Fruit fly (Drosophila melanogaster) whole organism, embryonic: Measurements from ENCODE around the gene Cpsf5.

Experiments used
- Abd-B ChIP-seq: fragments of 200-800 bp; sonication (Bioruptor generic); optimal IDR thresholded peaks from 2 replicates; lab custom pipeline; 2018; ENCODE audit warnings: missing biosample characterization, mild to moderate bottlenecking, missing genetic modification characterization, moderate library complexity
- Awh ChIP-seq: fragments of 200-800 bp; sonication (Bioruptor generic); IDR thresholded peaks from 2 replicates; pipeline ENCODE4, ENCODE4 v1.3.6; 2022; ENCODE audit warnings: missing biosample characterization, missing genetic modification characterization
- Bdp1 ChIP-seq: fragments of 200-800 bp; sonication (Bioruptor generic); optimal IDR thresholded peaks from 3 replicates; lab custom pipeline; 2016; ENCODE audit warnings: missing biosample characterization, missing genetic modification characterization
- CG10267 ChIP-seq: fragments of 200-800 bp; sonication (Bioruptor generic); optimal IDR thresholded peaks from 2 replicates; lab custom pipeline; 2018; ENCODE audit warnings: missing biosample characterization, mild to moderate bottlenecking, missing genetic modification characterization, moderate library complexity
- CG10959 ChIP-seq: fragments of 200-800 bp; sonication (Bioruptor generic); IDR thresholded peaks from 2 replicates; pipeline ENCODE4 v1.3.6; 2022; ENCODE audit warnings: missing biosample characterization, missing genetic modification characterization
- CG11456 ChIP-seq: fragments of 200-800 bp; sonication (Bioruptor generic); IDR thresholded peaks from 3 replicates; pipeline ENCODE4 v1.3.6; 2022; ENCODE audit warnings: missing biosample characterization, missing genetic modification characterization
- CG12155 ChIP-seq: fragments of 200-800 bp; sonication (Bioruptor generic); optimal IDR thresholded peaks from 3 replicates; lab custom pipeline; 2016; ENCODE audit warnings: missing biosample characterization, missing genetic modification characterization
- CG12219 ChIP-seq: fragments of 200-800 bp; sonication (Bioruptor generic); optimal IDR thresholded peaks from 3 replicates; lab custom pipeline; 2018; ENCODE audit warnings: missing biosample characterization, mild to moderate bottlenecking, missing genetic modification characterization
- CG12236 ChIP-seq: fragments of 200-800 bp; sonication (Bioruptor generic); optimal IDR thresholded peaks from 2 replicates; lab custom pipeline; 2016; ENCODE audit warnings: missing biosample characterization, missing genetic modification characterization
- CG12391 ChIP-seq: fragments of 200-800 bp; sonication (Bioruptor generic); optimal IDR thresholded peaks from 3 replicates; lab custom pipeline; 2018; ENCODE audit warnings: missing biosample characterization, mild to moderate bottlenecking, missing genetic modification characterization, moderate library complexity
- CG14667 ChIP-seq: fragments of 200-800 bp; sonication (Bioruptor generic); IDR thresholded peaks from 2 replicates; pipeline ENCODE4 v1.3.6; 2022; ENCODE audit warnings: missing biosample characterization, missing genetic modification characterization
- CG15011 ChIP-seq: fragments of 200-800 bp; sonication (Bioruptor generic); optimal IDR thresholded peaks from 3 replicates; lab custom pipeline; 2018; ENCODE audit warnings: missing biosample characterization, mild to moderate bottlenecking, missing genetic modification characterization
- CG16779 ChIP-seq: fragments of 200-800 bp; sonication (Bioruptor generic); IDR thresholded peaks from 2 replicates; pipeline ENCODE4 v1.3.6; 2022; ENCODE audit warnings: missing biosample characterization, missing genetic modification characterization
- CG17829 ChIP-seq: fragments of 200-800 bp; optimal IDR thresholded peaks from 2 replicates; lab custom pipeline; 2019; ENCODE audit warnings: missing biosample characterization, mild to moderate bottlenecking, missing genetic modification characterization, moderate library complexity
- CG18262 ChIP-seq: fragments of 200-800 bp; optimal IDR thresholded peaks from 3 replicates; lab custom pipeline; 2019; ENCODE audit warnings: missing biosample characterization, mild to moderate bottlenecking, missing genetic modification characterization, moderate library complexity
- CG18476 ChIP-seq: fragments of 200-800 bp; sonication (Bioruptor generic); optimal IDR thresholded peaks from 2 replicates; lab custom pipeline; 2016; ENCODE audit warnings: missing biosample characterization, mild to moderate bottlenecking, missing genetic modification characterization
- CG31388 ChIP-seq: fragments of 200-800 bp; sonication (Bioruptor generic); optimal IDR thresholded peaks from 2 replicates; lab custom pipeline; 2016; ENCODE audit warnings: missing biosample characterization, missing genetic modification characterization
- CG4282 ChIP-seq: fragments of 200-800 bp; sonication (Bioruptor generic); optimal IDR thresholded peaks from 2 replicates; lab custom pipeline; 2016; ENCODE audit warnings: missing biosample characterization, missing genetic modification characterization
- CG4328 ChIP-seq: fragments of 200-800 bp; sonication (Bioruptor generic); optimal IDR thresholded peaks from 3 replicates; lab custom pipeline; 2017; ENCODE audit warnings: missing biosample characterization, missing genetic modification reagents, missing genetic modification characterization
- CG6813 ChIP-seq: fragments of 200-800 bp; sonication (Bioruptor generic); optimal IDR thresholded peaks from 2 replicates; lab custom pipeline; 2017; ENCODE audit warnings: missing biosample characterization, missing genetic modification characterization, mild to moderate bottlenecking, moderate library complexity, missing genetic modification reagents
- CG7357 ChIP-seq: fragments of 200-800 bp; sonication (Bioruptor generic); IDR thresholded peaks from 3 replicates; pipeline ENCODE4 v1.3.6; 2022; ENCODE audit warnings: missing biosample characterization, missing genetic modification characterization
- CG8281 ChIP-seq: fragments of 200-800 bp; sonication (Bioruptor generic); optimal IDR thresholded peaks from 2 replicates; lab custom pipeline; 2018; ENCODE audit warnings: missing biosample characterization, mild to moderate bottlenecking, missing genetic modification characterization, moderate library complexity
- CG8290 ChIP-seq, 3 experiments: fragments of 200-800 bp; sonication (Bioruptor generic); optimal IDR thresholded peaks; 2 replicates each; lab custom pipeline; 2016 to 2019; ENCODE audit warnings: missing biosample characterization in 3 of 3, missing genetic modification characterization in 3 of 3, mild to moderate bottlenecking in 2 of 3, moderate library complexity in 1 of 3
- CG8944 ChIP-seq: fragments of 200-800 bp; sonication (Bioruptor generic); optimal IDR thresholded peaks from 3 replicates; lab custom pipeline; 2016; ENCODE audit warnings: missing biosample characterization, missing genetic modification characterization
- CG9797 ChIP-seq: fragments of 200-800 bp; sonication (Bioruptor generic); optimal IDR thresholded peaks from 3 replicates; lab custom pipeline; 2018; ENCODE audit warnings: missing biosample characterization, mild to moderate bottlenecking, missing genetic modification characterization
- Dbx ChIP-seq: fragments of 200-800 bp; sonication (Bioruptor generic); IDR thresholded peaks from 3 replicates; pipeline ENCODE4 v1.3.6; 2022; ENCODE audit warnings: missing biosample characterization, missing genetic modification characterization
- Eip74EF ChIP-seq, 2 experiments: fragments of 200-800 bp in 1 of 2; fragments of >200 bp in 1 of 2; sonication (Bioruptor generic) in 1 of 2; optimal IDR thresholded peaks; 2 replicates each; lab custom pipeline; 2017 to 2019; ENCODE audit warnings: missing biosample characterization in 2 of 2, missing genetic modification characterization in 2 of 2, mild to moderate bottlenecking in 1 of 2, moderate library complexity in 1 of 2
- Elba2 ChIP-seq: fragments of 200-800 bp; sonication (Bioruptor generic); optimal IDR thresholded peaks from 3 replicates; lab custom pipeline; 2016; ENCODE audit warnings: missing biosample characterization, missing genetic modification characterization
- Ets97D ChIP-seq: fragments of 200-800 bp; sonication (Bioruptor generic); optimal IDR thresholded peaks from 3 replicates; lab custom pipeline; 2016; ENCODE audit warnings: missing biosample characterization, missing genetic modification characterization
- Myb ChIP-seq: fragments of 200-800 bp; sonication (Bioruptor generic); optimal IDR thresholded peaks from 2 replicates; lab custom pipeline; 2016; ENCODE audit warnings: missing biosample characterization, missing genetic modification characterization
- Pdp1 ChIP-seq, 2 experiments: fragments of 200-800 bp; sonication (Bioruptor generic); optimal IDR thresholded peaks; 3 replicates each; lab custom pipeline; 2016; ENCODE audit warnings: missing biosample characterization in 2 of 2, missing genetic modification characterization in 2 of 2, mild to moderate bottlenecking in 1 of 2, moderate library complexity in 1 of 2
- Xbp1 ChIP-seq: fragments of 200-800 bp; sonication (Bioruptor generic); optimal IDR thresholded peaks from 3 replicates; lab custom pipeline; 2016; ENCODE audit warnings: missing biosample characterization, mild to moderate bottlenecking, missing genetic modification characterization
- br ChIP-seq: fragments of >200 bp; optimal IDR thresholded peaks from 2 replicates; lab custom pipeline; 2017
- cad ChIP-seq: fragments of >200 bp; optimal IDR thresholded peaks from 2 replicates; lab custom pipeline; 2017; ENCODE audit warnings: missing biosample characterization, missing genetic modification characterization
- en ChIP-seq: fragments of 200-800 bp; sonication (Bioruptor generic); optimal IDR thresholded peaks from 2 replicates; lab custom pipeline; 2016; ENCODE audit warnings: missing biosample characterization, missing genetic modification characterization
- gce ChIP-seq: fragments of 200-800 bp; sonication (Bioruptor generic); IDR thresholded peaks from 3 replicates; pipeline ENCODE4 v1.3.6; 2022; ENCODE audit warnings: missing biosample characterization, missing genetic modification characterization
- gfzf ChIP-seq: fragments of 200-800 bp; sonication (Bioruptor generic); optimal IDR thresholded peaks from 2 replicates; lab custom pipeline; 2016; ENCODE audit warnings: missing biosample characterization, mild to moderate bottlenecking, missing genetic modification characterization, moderate library complexity
- grau ChIP-seq: fragments of 200-800 bp; optimal IDR thresholded peaks from 3 replicates; lab custom pipeline; 2019; ENCODE audit warnings: missing biosample characterization, mild to moderate bottlenecking, missing genetic modification characterization, moderate library complexity
- grn ChIP-seq: fragments of 200-800 bp; sonication (Bioruptor generic); optimal IDR thresholded peaks from 3 replicates; lab custom pipeline; 2017; ENCODE audit warnings: missing biosample characterization, missing genetic modification characterization
- jigr1 ChIP-seq: fragments of 200-800 bp; sonication (Bioruptor generic); IDR thresholded peaks from 3 replicates; pipeline ENCODE4 v1.3.6; 2022; ENCODE audit warnings: missing biosample characterization, missing genetic modification characterization
- lbe ChIP-seq: fragments of 200-800 bp; sonication (Bioruptor generic); optimal IDR thresholded peaks from 2 replicates; lab custom pipeline; 2016; ENCODE audit warnings: missing biosample characterization, mild to moderate bottlenecking, missing genetic modification characterization
- nmo ChIP-seq: fragments of 200-800 bp; sonication (Bioruptor generic); optimal IDR thresholded peaks from 2 replicates; lab custom pipeline; 2018; ENCODE audit warnings: missing biosample characterization, mild to moderate bottlenecking, missing genetic modification characterization, moderate library complexity
- pan ChIP-seq, 4 experiments: fragments of >200 bp in 3 of 4; fragments of 200-800 bp in 1 of 4; sonication (Bioruptor generic) in 1 of 4; optimal IDR thresholded peaks in 3 of 4; IDR thresholded peaks in 1 of 4; 2 replicates each; pipeline versions ENCODE4 v1.3.6 to Lab custom; 2017 to 2022; ENCODE audit warnings: missing biosample characterization in 2 of 4, missing genetic modification characterization in 2 of 4, mixed read lengths in 1 of 4
- pzg ChIP-seq: fragments of 200-800 bp; sonication (Bioruptor generic); optimal IDR thresholded peaks from 3 replicates; lab custom pipeline; 2018; ENCODE audit warnings: missing biosample characterization, mild to moderate bottlenecking, missing genetic modification characterization, moderate library complexity
- sd ChIP-seq: fragments of 200-800 bp; sonication (Bioruptor generic); optimal IDR thresholded peaks from 3 replicates; lab custom pipeline; 2018; ENCODE audit warnings: missing biosample characterization, mild to moderate bottlenecking, missing genetic modification characterization, moderate library complexity
- tap ChIP-seq: fragments of 200-800 bp; optimal IDR thresholded peaks from 3 replicates; lab custom pipeline; 2019; ENCODE audit warnings: missing biosample characterization, mild to moderate bottlenecking, missing genetic modification characterization, moderate library complexity
- tgo ChIP-seq: fragments of 200-800 bp; sonication (Bioruptor generic); IDR thresholded peaks from 3 replicates; pipeline ENCODE4 v1.3.6; 2022; ENCODE audit warnings: missing biosample characterization, missing genetic modification characterization
- vvl ChIP-seq: fragments of 200-800 bp; sonication (Bioruptor generic); IDR thresholded peaks from 2 replicates; pipeline ENCODE4 v1.3.6; 2022; ENCODE audit warnings: missing biosample characterization, missing genetic modification characterization

Gene Cpsf5

DNA sequence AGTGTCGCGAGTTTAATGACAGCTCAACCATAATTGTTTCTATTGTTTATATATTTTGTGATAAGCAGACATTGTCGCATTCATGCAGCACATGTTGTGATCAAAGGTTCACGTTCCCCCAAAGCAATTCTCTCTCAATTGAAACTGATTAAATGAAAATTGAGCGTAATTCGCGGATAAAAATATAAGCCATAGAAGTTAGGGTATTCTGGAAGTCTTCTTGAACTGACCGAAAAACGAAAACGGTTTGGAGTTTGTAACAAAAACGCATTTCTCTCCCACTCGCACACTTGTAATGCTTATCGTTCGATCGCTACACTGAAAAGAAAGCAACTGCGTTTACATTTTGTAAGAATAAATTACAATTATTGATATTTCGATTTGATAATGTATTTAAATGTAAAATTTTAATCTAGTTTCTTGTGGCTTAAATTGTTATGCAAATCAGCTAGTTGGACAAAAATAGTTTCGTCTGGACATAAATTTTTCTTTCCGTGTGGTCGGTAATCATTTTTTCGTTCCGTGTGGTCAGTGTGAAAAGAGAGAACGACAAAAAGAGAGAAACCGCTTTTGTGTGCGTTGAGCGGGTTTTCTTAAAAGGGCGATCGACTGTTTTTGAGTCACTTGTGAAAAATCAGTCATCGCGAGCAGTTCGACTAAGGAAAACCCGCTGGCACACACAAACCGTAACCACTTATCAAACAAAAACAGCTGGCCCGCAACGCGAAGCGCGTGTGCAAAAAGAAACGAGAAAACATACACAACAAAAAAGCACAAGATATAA is 12.0 kb downstream of the Cpsf5 start, which contains the start of gene aay (continued):
- TF ChIP-seq Xbp1 (peak; percentile 99), CG8281 (tag; lab: Kevin White, UChicago) (peak; percentile 94), CG16779 (peak; percentile 97), cad (no peak), Dbx (GFP tag; lab: Robert Waterston, UW) (peak; percentile 97), Eip74EF (GFP tag; optimal IDR thresholded peaks at IDR 0.05; lab: Kevin White, UChicago) (peak in 1 of 2 experiments; percentile 100), pan (optimal IDR thresholded peaks at IDR 0.05; lab: Kevin White, UChicago) (no peak), pan (GFP tag; optimal IDR thresholded peaks at IDR 0.05 in 1 of 2, IDR thresholded peaks at IDR 0.05 in 1 of 2) (peak in 1 of 2 experiments; percentile 98), gfzf (GFP tag; lab: Kevin White, UChicago) (peak; percentile 29), lbe (GFP tag; lab: Kevin White, UChicago) (peak; percentile 97), CG8290 (GFP tag; optimal IDR thresholded peaks at IDR 0.05; lab: Kevin White, UChicago) (peak; percentile 99), CG8290 (tag; optimal IDR thresholded peaks at IDR 0.05; lab: Kevin White, UChicago) (peak; percentile 90 to 93), CG8944 (GFP tag; lab: Kevin White, UChicago) (peak; percentile 95), Abd-B (GFP tag; lab: Kevin White, UChicago) (peak; percentile 99), CG6813 (peak; percentile 99), tap (tag; lab: Kevin White, UChicago) (peak; percentile 99), CG4282 (peak; percentile 92), CG18262 (tag; lab: Kevin White, UChicago) (peak; percentile 100), CG18476 (GFP tag; lab: Kevin White, UChicago) (peak; percentile 99), Ets97D (GFP tag; lab: Kevin White, UChicago) (peak; percentile 95), CG31388 (GFP tag; lab: Kevin White, UChicago) (peak; percentile 96), grau (tag; lab: Kevin White, UChicago) (peak; percentile 99), Pdp1 (GFP tag; optimal IDR thresholded peaks at IDR 0.05; lab: Kevin White, UChicago) (peak; percentile 96 to 98), CG12236 (peak; percentile 97), tgo (GFP tag; lab: Robert Waterston, UW) (peak; percentile 98), pzg (GFP tag; lab: Kevin White, UChicago) (peak; percentile 17), CG12391 (tag; lab: Kevin White, UChicago) (peak; percentile 100), CG17829 (peak; percentile 99), grn (GFP tag; lab: Kevin White, UChicago) (peak; percentile 100), CG12155 (peak; percentile 97), sd (tag; lab: Kevin White, UChicago) (peak; percentile 96), gce (GFP tag; lab: Robert Waterston, UW) (peak; percentile 94), Myb (GFP tag; lab: Kevin White, UChicago) (peak; percentile 86), nmo (GFP tag; lab: Kevin White, UChicago) (peak; percentile 99), en (GFP tag; lab: Kevin White, UChicago) (peak; percentile 94), Elba2 (GFP tag; lab: Kevin White, UChicago) (peak; percentile 93), CG15011 (GFP tag; lab: Kevin White, UChicago) (peak; percentile 98), CG12219 (GFP tag; lab: Kevin White, UChicago) (peak; percentile 98), CG11456 (GFP tag; lab: Robert Waterston, UW) (peak; percentile 98), CG10959 (GFP tag; lab: Robert Waterston, UW) (peak; percentile 98), CG14667 (peak; percentile 96), CG10267 (peak; percentile 99), CG4328 (peak; percentile 97), Bdp1 (GFP tag; lab: Kevin White, UChicago) (peak; percentile 94), Awh (GFP tag; lab: Robert Waterston, UW) (peak; percentile 97), jigr1 (GFP tag; lab: Robert Waterston, UW) (peak; percentile 95), CG9797 (peak; percentile 51), br (lab: Kevin White, UChicago) (no peak), vvl (GFP tag; lab: Robert Waterston, UW) (peak; percentile 99), CG7357 (GFP tag; lab: Robert Waterston, UW) (peak; percentile 91)
